Worm (Caenorhabditis elegans): ENCODE data around the gene arrd-26.

- TF ChIP-seq nhr-237 (tag; optimal IDR thresholded peaks at IDR 0.05) (no peak), ceh-44 (GFP tag; IDR thresholded peaks at IDR 0.05) (no peak), duxl-1 (tag; optimal IDR thresholded peaks at IDR 0.05; ENCODE audit: poor library complexity) (no peak), egl-43 (GFP tag; IDR thresholded peaks at IDR 0.05) (no peak), set-16 (GFP tag; IDR thresholded peaks at IDR 0.05) (no peak), nhr-48 (tag; optimal IDR thresholded peaks at IDR 0.05) (no peak), ztf-11 (tag; optimal IDR thresholded peaks at IDR 0.05) (no peak), lin-38 (GFP tag; IDR thresholded peaks at IDR 0.05) (no peak), mes-2 (tag; optimal IDR thresholded peaks at IDR 0.05; ENCODE audit: poor library complexity, severe bottlenecking) (peak; percentile 47), nhr-76 (tag; optimal IDR thresholded peaks at IDR 0.05) (no peak), lin-39 (tag; optimal IDR thresholded peaks at IDR 0.05) (no peak), fkh-10 (GFP tag; optimal IDR thresholded peaks at IDR 0.05) (no peak), skn-1 (tag; optimal IDR thresholded peaks at IDR 0.05) (no peak)
Measured at ce11 chrIV:2083146-2083545, 17.2 kb downstream of the arrd-26 start.
